Fruit fly (Drosophila melanogaster): ENCODE data around the gene wcy.

- TF ChIP-seq CG8632 (GFP tag; optimal IDR thresholded peaks at IDR 0.05) (no peak), Sox15 (GFP tag; optimal IDR thresholded peaks at IDR 0.05) (no peak), achi (GFP tag; optimal IDR thresholded peaks at IDR 0.05) (no peak), CG3919 (GFP tag; optimal IDR thresholded peaks at IDR 0.05) (no peak), vri (GFP tag; optimal IDR thresholded peaks at IDR 0.05) (no peak), CG6854 (GFP tag; optimal IDR thresholded peaks at IDR 0.05) (no peak), Ets96B (tag; optimal IDR thresholded peaks at IDR 0.05) (no peak), Eip78C (GFP tag) (no peak)
Measured at dm6 chrX:17022004-17022403, 55.7 kb downstream of the wcy start, which contains the start of gene CG43996.

Measured in whole organism, prepupa.